Worm (Caenorhabditis elegans): ENCODE results near the gene bath-10.

Gene bath-10

ce11 chrII:3414383-3414910, 39.6 kb downstream of the bath-10 start, which contains the start of the genes F18A12.7 and F18A12.2:
TSS of gene F18A12.7 (minus strand) at chrII:3414483.
TSS of gene F18A12.2 (plus strand) at chrII:3414860.
- TF ChIP-seq ztf-1 (GFP tag; conservative IDR thresholded peaks at IDR 0.05), result no peak

- TF ChIP-seq ama-1 (optimal IDR thresholded peaks at IDR 0.05) (no peak), nhr-10 (tag; optimal IDR thresholded peaks at IDR 0.05) (no peak), lin-39 (tag; optimal IDR thresholded peaks at IDR 0.05) (no peak), nhr-6 (tag; optimal IDR thresholded peaks at IDR 0.05) (no peak), elt-1 (tag; optimal IDR thresholded peaks at IDR 0.05) (no peak), zag-1 (tag; optimal IDR thresholded peaks at IDR 0.05) (no peak), ZK546.5 (tag; optimal IDR thresholded peaks at IDR 0.05) (no peak), ztf-4 (tag; optimal IDR thresholded peaks at IDR 0.05) (no peak), nhr-77 (tag; optimal IDR thresholded peaks at IDR 0.05) (no peak), peb-1 (tag; optimal IDR thresholded peaks at IDR 0.05) (no peak), nhr-129 (tag; optimal IDR thresholded peaks at IDR 0.05) (no peak), C34F6.9 (tag; optimal IDR thresholded peaks at IDR 0.05) (no peak)
These were observed 41.6 kb downstream of the bath-10 start, which contains the start of gene nep-6 for ce11 chrII:3416528-3416927. TSS of gene nep-6 (plus strand) at chrII:3416828.

DNA sequence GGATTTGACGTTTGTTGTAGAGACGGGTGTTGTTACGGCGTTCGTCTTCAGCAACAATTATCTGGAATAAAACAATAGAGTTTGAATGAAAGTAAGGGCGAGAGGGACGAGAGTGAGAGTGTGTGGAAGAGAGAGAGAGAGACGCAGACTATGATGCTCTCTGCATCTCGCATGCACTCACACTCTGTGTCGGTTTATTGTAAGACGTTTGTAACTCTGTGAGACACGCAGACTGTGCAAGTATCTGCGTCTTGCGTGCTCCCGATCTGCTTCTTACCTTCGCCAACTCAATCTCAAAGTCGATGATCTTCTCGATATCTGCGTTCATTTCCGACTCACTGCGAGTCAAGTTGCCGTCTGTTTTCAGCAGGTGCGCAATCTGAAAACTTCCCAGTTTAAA, 48.1 kb downstream of the bath-10 start:
- no peak for TF ChIP-seq lsy-2 (tag; optimal IDR thresholded peaks at IDR 0.05)
- no peak for TF ChIP-seq lin-39 (tag; optimal IDR thresholded peaks at IDR 0.05)
- TF ChIP-seq gmeb-1 (tag; optimal IDR thresholded peaks at IDR 0.05), result no peak
- no peak for TF ChIP-seq mdl-1 (tag; optimal IDR thresholded peaks at IDR 0.05)
- no peak for TF ChIP-seq lin-13 (GFP tag; optimal IDR thresholded peaks at IDR 0.05)
- TF ChIP-seq sem-4 (tag; optimal IDR thresholded peaks at IDR 0.05), result no peak
- no peak for TF ChIP-seq blmp-1 (tag; optimal IDR thresholded peaks at IDR 0.05; ENCODE audit: insufficient read depth)
- TF ChIP-seq crh-2 (tag; optimal IDR thresholded peaks at IDR 0.05), result no peak
- TF ChIP-seq nhr-10 (tag; optimal IDR thresholded peaks at IDR 0.05), result no peak
- no peak for TF ChIP-seq ZK546.5 (tag; optimal IDR thresholded peaks at IDR 0.05)
- TF ChIP-seq skn-1 (tag; optimal IDR thresholded peaks at IDR 0.05), result no peak
- TF ChIP-seq unc-62 (GFP tag; optimal IDR thresholded peaks at IDR 0.05), result no peak
- TF ChIP-seq peb-1 (tag; optimal IDR thresholded peaks at IDR 0.05), result no peak
- no peak for TF ChIP-seq sma-9 (GFP tag; optimal IDR thresholded peaks at IDR 0.05)
- no peak for TF ChIP-seq sma-9 (tag; optimal IDR thresholded peaks at IDR 0.05)
- no peak for TF ChIP-seq elt-3 (tag; optimal IDR thresholded peaks at IDR 0.05)

ce11 chrII:3425433-3425832, 50.6 kb downstream of the bath-10 start, which contains the start of gene nep-11:
TSS of gene nep-11 (minus strand) at chrII:3425533.
- no peak for TF ChIP-seq ama-1 (optimal IDR thresholded peaks at IDR 0.05)
- TF ChIP-seq egl-27 (tag; optimal IDR thresholded peaks at IDR 0.05), result no peak
- TF ChIP-seq ceh-82 (tag; optimal IDR thresholded peaks at IDR 0.05), result no peak
- TF ChIP-seq lsy-2 (tag; optimal IDR thresholded peaks at IDR 0.05), result no peak
- no peak for TF ChIP-seq lin-39 (tag; optimal IDR thresholded peaks at IDR 0.05)
- no peak for TF ChIP-seq zag-1 (tag; optimal IDR thresholded peaks at IDR 0.05)
- no peak for TF ChIP-seq nhr-129 (tag; optimal IDR thresholded peaks at IDR 0.05)
- TF ChIP-seq nhr-11 (tag; optimal IDR thresholded peaks at IDR 0.05), result no peak
- TF ChIP-seq elt-1 (tag; optimal IDR thresholded peaks at IDR 0.05), result no peak
- TF ChIP-seq dmd-4 (tag; optimal IDR thresholded peaks at IDR 0.05), result no peak
- no peak for TF ChIP-seq nhr-237 (tag; optimal IDR thresholded peaks at IDR 0.05)
- no peak for TF ChIP-seq ztf-4 (tag; optimal IDR thresholded peaks at IDR 0.05)
- TF ChIP-seq nhr-25 (tag; optimal IDR thresholded peaks at IDR 0.05), result no peak
- TF ChIP-seq ZK546.5 (tag; optimal IDR thresholded peaks at IDR 0.05), result no peak
- TF ChIP-seq skn-1 (tag; optimal IDR thresholded peaks at IDR 0.05), result no peak
- TF ChIP-seq mbf-1 (tag; optimal IDR thresholded peaks at IDR 0.05), result no peak
- TF ChIP-seq lin-13 (GFP tag; optimal IDR thresholded peaks at IDR 0.05), result no peak
- TF ChIP-seq fos-1 (tag; optimal IDR thresholded peaks at IDR 0.05), result no peak

Data from whole organism, L2 larva.